Worm (Caenorhabditis elegans) whole organism, young adult: ENCODE results near the gene M117.1.
A peak's percentile ranks its signal among the peaks of the same experiment; 100 is the strongest.

Experiments
- F52B5.7 ChIP-seq: sonication (generic microtip); optimal IDR thresholded peaks from 2 replicates; lab custom pipeline; 2016; ENCODE audit warnings: mild to moderate bottlenecking, missing genetic modification characterization, missing compliant biosample characterization
- F57A8.1 ChIP-seq: fragments of 200-800 bp; sonication (Bioruptor generic); optimal IDR thresholded peaks from 2 replicates; lab custom pipeline; 2018; ENCODE audit warnings: mild to moderate bottlenecking, missing genetic modification characterization, moderate library complexity, missing compliant biosample characterization
- K11D2.4 ChIP-seq: fragments of 200-800 bp; sonication (Bioruptor generic); IDR thresholded peaks from 2 replicates; pipeline ENCODE4 v1.3.6; 2022; ENCODE audit warnings: missing genetic modification reagents, missing genetic modification characterization, missing compliant biosample characterization
- T07F8.4 ChIP-seq: sonication (generic microtip); optimal IDR thresholded peaks from 2 replicates; lab custom pipeline; 2016; ENCODE audit warnings: mild to moderate bottlenecking, missing genetic modification characterization, moderate library complexity, missing compliant biosample characterization
- T26A5.8 ChIP-seq: sonication (generic microtip); optimal IDR thresholded peaks from 2 replicates; lab custom pipeline; 2016; ENCODE audit warnings: missing genetic modification characterization, missing compliant biosample characterization
- Y53G8AR.9 ChIP-seq: fragments of 200-800 bp; sonication (Bioruptor generic); conservative IDR thresholded peaks from 2 replicates; pipeline ENCODE4 v1.3.6; 2022; ENCODE audit warnings: missing genetic modification reagents, missing genetic modification characterization, missing compliant biosample characterization
- aptf-3 ChIP-seq: fragments of 200-800 bp; sonication (Bioruptor generic); IDR thresholded peaks from 2 replicates; pipeline ENCODE4 v1.3.6; 2022; ENCODE audit warnings: missing genetic modification characterization, missing compliant biosample characterization
- atf-7 ChIP-seq: sonication (generic microtip); optimal IDR thresholded peaks from 2 replicates; lab custom pipeline; 2017; ENCODE audit warnings: mild to moderate bottlenecking, missing genetic modification characterization, missing compliant biosample characterization
- attf-5 ChIP-seq: fragments of 200-800 bp; sonication (Bioruptor generic); optimal IDR thresholded peaks from 2 replicates; lab custom pipeline; 2018; ENCODE audit warnings: mild to moderate bottlenecking, missing genetic modification characterization, missing compliant biosample characterization
- bed-1 ChIP-seq: fragments of 200-800 bp; sonication (Bioruptor generic); IDR thresholded peaks from 2 replicates; pipeline ENCODE4 v1.3.6; 2022; ENCODE audit warnings: missing genetic modification reagents, missing genetic modification characterization, missing compliant biosample characterization
- ceh-91 ChIP-seq: fragments of 200-800 bp; sonication (Bioruptor generic); IDR thresholded peaks from 2 replicates; pipeline ENCODE4 v1.3.6; 2022; ENCODE audit warnings: missing genetic modification reagents, missing genetic modification characterization, missing compliant biosample characterization
- dox-1 ChIP-seq: fragments of 200-800 bp; sonication (Bioruptor generic); IDR thresholded peaks from 2 replicates; pipeline ENCODE4 v1.3.6; 2022; ENCODE audit warnings: missing genetic modification reagents, missing genetic modification characterization, missing compliant biosample characterization
- dpl-1 ChIP-seq: fragments of 150-350 bp; optimal IDR thresholded peaks from 2 replicates; lab custom pipeline; 2014; ENCODE audit warnings: missing biosample characterization, missing genetic modification reagents, missing genetic modification characterization
- efl-1 ChIP-seq: fragments of 150-350 bp; optimal IDR thresholded peaks from 2 replicates; lab custom pipeline; 2014; ENCODE audit warnings: missing biosample characterization, missing genetic modification reagents, missing genetic modification characterization
- hlh-12 ChIP-seq: sonication (generic microtip); optimal IDR thresholded peaks from 2 replicates; lab custom pipeline; 2016; ENCODE audit warnings: missing genetic modification characterization, missing compliant biosample characterization
- hmg-1.2 ChIP-seq: fragments of 200-800 bp; sonication (Bioruptor generic); IDR thresholded peaks from 2 replicates; pipeline ENCODE4 v1.3.6; 2022; ENCODE audit warnings: missing genetic modification reagents, missing genetic modification characterization, missing compliant biosample characterization
- let-607 ChIP-seq, 2 experiments: fragments of 200-800 bp in 1 of 2; sonication (Bioruptor generic) in 1 of 2; sonication (generic microtip) in 1 of 2; optimal IDR thresholded peaks; 2 replicates each; lab custom pipeline; 2016 to 2018; ENCODE audit warnings: mild to moderate bottlenecking in 2 of 2, missing compliant biosample characterization in 2 of 2, missing genetic modification characterization in 2 of 2, moderate library complexity in 2 of 2, missing genotype in 1 of 2
- madf-10 ChIP-seq: sonication (generic microtip); optimal IDR thresholded peaks from 2 replicates; lab custom pipeline; 2016; ENCODE audit warnings: mild to moderate bottlenecking, missing genetic modification characterization, missing compliant biosample characterization
- madf-6 ChIP-seq: fragments of 200-800 bp; sonication (Bioruptor generic); IDR thresholded peaks from 2 replicates; pipeline ENCODE4 v1.3.6; 2022; ENCODE audit warnings: missing genetic modification reagents, missing genetic modification characterization, missing compliant biosample characterization
- mel-28 ChIP-seq: sonication (generic microtip); optimal IDR thresholded peaks from 2 replicates; lab custom pipeline; 2016; ENCODE audit warnings: borderline replicate concordance, mild to moderate bottlenecking, missing genetic modification characterization, missing compliant biosample characterization
- nfya-1 ChIP-seq: sonication (generic microtip); optimal IDR thresholded peaks from 2 replicates; lab custom pipeline; 2017; ENCODE audit warnings: antibody characterized with exemption, missing compliant biosample characterization, missing genetic modification characterization, borderline replicate concordance; ENCODE audit not compliant: insufficient read depth
- nfyb-1 ChIP-seq: fragments of 200-800 bp; sonication (Bioruptor generic); IDR thresholded peaks from 2 replicates; pipeline ENCODE4 v1.3.6; 2022; ENCODE audit warnings: missing genetic modification reagents, missing genetic modification characterization, missing compliant biosample characterization
- nhr-179 ChIP-seq: sonication (generic microtip); optimal IDR thresholded peaks from 2 replicates; lab custom pipeline; 2016; ENCODE audit warnings: mild to moderate bottlenecking, missing genetic modification characterization, missing compliant biosample characterization
- rcor-1 ChIP-seq: fragments of 200-800 bp; sonication (Bioruptor generic); IDR thresholded peaks from 2 replicates; pipeline ENCODE4 v1.3.6; 2022; ENCODE audit warnings: missing genetic modification reagents, missing genetic modification characterization, missing compliant biosample characterization
- rec-8 ChIP-seq, 2 experiments: sonication (generic microtip); optimal IDR thresholded peaks; 2 replicates each; lab custom pipeline; 2016; ENCODE audit warnings: mild to moderate bottlenecking in 2 of 2, missing genetic modification characterization in 2 of 2, missing genetic modification reagents in 2 of 2, missing genotype in 2 of 2, missing biosample characterization in 1 of 2, missing compliant biosample characterization in 1 of 2, moderate library complexity in 1 of 2
- repo-1 ChIP-seq: sonication (generic microtip); optimal IDR thresholded peaks from 2 replicates; lab custom pipeline; 2017; ENCODE audit warnings: mild to moderate bottlenecking, missing genetic modification characterization, missing compliant biosample characterization
- rpc-1 ChIP-seq, 2 experiments: fragments of 150-350 bp in 1 of 2; sonication (generic microtip) in 1 of 2; optimal IDR thresholded peaks; 2 replicates each; lab custom pipeline; 2014 to 2018; ENCODE audit warnings: missing biosample characterization in 1 of 2, missing genetic modification characterization in 1 of 2, missing genetic modification reagents in 1 of 2, missing genotype in 1 of 2
- snpc-3.4 ChIP-seq: sonication (generic microtip); optimal IDR thresholded peaks from 2 replicates; lab custom pipeline; 2017; ENCODE audit warnings: missing genetic modification characterization, mild to moderate bottlenecking, missing compliant biosample characterization, antibody characterized with exemption, moderate library complexity, missing genotype, missing genetic modification reagents
- somi-1 ChIP-seq: fragments of 200-800 bp; sonication (Bioruptor generic); optimal IDR thresholded peaks from 2 replicates; lab custom pipeline; 2018; ENCODE audit warnings: mild to moderate bottlenecking, missing genetic modification characterization, missing compliant biosample characterization
- tbx-9 ChIP-seq: sonication (generic microtip); optimal IDR thresholded peaks from 2 replicates; lab custom pipeline; 2016; ENCODE audit warnings: borderline replicate concordance, missing genetic modification characterization, inconsistent platforms, missing compliant biosample characterization
- tlf-1 ChIP-seq: fragments of 200-800 bp; sonication (Bioruptor generic); optimal IDR thresholded peaks from 2 replicates; lab custom pipeline; 2018; ENCODE audit warnings: mild to moderate bottlenecking, missing genetic modification characterization, missing compliant biosample characterization
- unc-130 ChIP-seq: sonication (generic microtip); optimal IDR thresholded peaks from 2 replicates; lab custom pipeline; 2016; ENCODE audit warnings: missing genetic modification reagents, missing genetic modification characterization, missing compliant biosample characterization
- zfh-2 ChIP-seq: fragments of 200-800 bp; sonication (Bioruptor generic); conservative IDR thresholded peaks from 2 replicates; pipeline ENCODE4 v1.3.6; 2022; ENCODE audit warnings: missing genetic modification reagents, missing genetic modification characterization, missing compliant biosample characterization
- zim-3 ChIP-seq: sonication (generic microtip); optimal IDR thresholded peaks from 2 replicates; lab custom pipeline; 2017; ENCODE audit warnings: mild to moderate bottlenecking, missing genetic modification characterization, moderate library complexity, missing compliant biosample characterization
- ztf-25 ChIP-seq: fragments of 200-800 bp; sonication (Bioruptor generic); IDR thresholded peaks from 2 replicates; pipeline ENCODE4 v1.3.6; 2022; ENCODE audit warnings: missing genetic modification reagents, missing genetic modification characterization, missing compliant biosample characterization
- ztf-28 ChIP-seq: fragments of 200-800 bp; sonication (Bioruptor generic); IDR thresholded peaks from 2 replicates; pipeline ENCODE4 v1.3.6; 2022; ENCODE audit warnings: missing genetic modification reagents, missing genetic modification characterization, missing compliant biosample characterization
- ztf-6 ChIP-seq: fragments of 200-800 bp; sonication (Bioruptor generic); IDR thresholded peaks from 2 replicates; pipeline ENCODE4 v1.3.6; 2022; ENCODE audit warnings: missing genetic modification reagents, missing genetic modification characterization, missing compliant biosample characterization

M117.1 gene

ce11 chrIV:11859995-11860605, 46.1 kb downstream of the M117.1 start, which contains the start of gene mob-1 (continued):
- TF ChIP-seq repo-1 (tag; lab: Kevin White, UChicago) (peak; percentile 46), rpc-1 (optimal IDR thresholded peaks at IDR 0.05; lab: Kevin White, UChicago) (no peak), rpc-1 (tag; optimal IDR thresholded peaks at IDR 0.05; lab: Kevin White, UChicago) (no peak), attf-5 (GFP tag; lab: Kevin White, UChicago) (peak; percentile 27), nhr-179 (tag; lab: Kevin White, UChicago) (no peak), hlh-12 (tag; lab: Kevin White, UChicago) (no peak)

ce11 chrIV:11863428-11863827, 49.4 kb downstream of the M117.1 start:
- TF ChIP-seq T07F8.4 (tag; lab: Kevin White, UChicago) (no peak), ztf-25 (GFP tag; lab: Robert Waterston, UW) (no peak), efl-1 (GFP tag; lab: Kevin White, UChicago) (no peak), madf-6 (GFP tag; lab: Robert Waterston, UW) (no peak), repo-1 (tag; lab: Kevin White, UChicago) (no peak), dox-1 (no peak), F52B5.7 (tag; lab: Kevin White, UChicago) (no peak), zfh-2 (no peak), somi-1 (GFP tag; lab: Kevin White, UChicago) (no peak), Y53G8AR.9 (no peak), ztf-28 (GFP tag; lab: Robert Waterston, UW) (no peak), unc-130 (GFP tag; lab: Kevin White, UChicago) (no peak), atf-7 (tag; lab: Kevin White, UChicago) (no peak), nfya-1 (tag; lab: Kevin White, UChicago) (no peak), snpc-3.4 (tag; lab: Kevin White, UChicago) (no peak), rcor-1 (GFP tag; lab: Robert Waterston, UW) (no peak), K11D2.4 (GFP tag; lab: Robert Waterston, UW) (no peak)

ce11 chrIV:11864226-11864625, 50.2 kb downstream of the M117.1 start, which contains the start of gene trpa-1:
trpa-1 (plus strand) TSS chrIV:11864526.
- TF ChIP-seq T26A5.8 (tag; lab: Kevin White, UChicago) (no peak), nfyb-1 (GFP tag; lab: Robert Waterston, UW) (no peak), madf-10 (tag; lab: Kevin White, UChicago) (no peak), let-607 (tag; optimal IDR thresholded peaks at IDR 0.05; lab: Kevin White, UChicago) (no peak), zim-3 (tag; lab: Kevin White, UChicago) (no peak), bed-1 (GFP tag; lab: Robert Waterston, UW) (no peak), unc-130 (GFP tag; lab: Kevin White, UChicago) (no peak), rcor-1 (GFP tag; lab: Robert Waterston, UW) (no peak), ztf-6 (GFP tag; lab: Robert Waterston, UW) (no peak)

- TF ChIP-seq mel-28 (tag; lab: Kevin White, UChicago), result no peak
- TF ChIP-seq, all 124 proteins: peak for 0
These were observed 53.7 kb downstream of the M117.1 start for ce11 chrIV:11867652-11868232.

- no peak for TF ChIP-seq ceh-91
- no peak for TF ChIP-seq dpl-1
- TF ChIP-seq tlf-1, result no peak
- no peak for TF ChIP-seq tbx-9 (tag; lab: Kevin White, UChicago)
- no peak for TF ChIP-seq F57A8.1 (GFP tag; lab: Kevin White, UChicago)
- TF ChIP-seq rec-8 (tag; optimal IDR thresholded peaks at IDR 0.05; lab: Kevin White, UChicago), result no peak
- no peak for TF ChIP-seq aptf-3 (GFP tag; lab: Robert Waterston, UW)
- no peak for TF ChIP-seq hmg-1.2 (GFP tag; lab: Robert Waterston, UW)
- no peak for TF ChIP-seq hlh-12 (tag; lab: Kevin White, UChicago)
These were observed 54.4 kb downstream of the M117.1 start for ce11 chrIV:11868452-11868851.
